ENCODE assay signal across 3 fruit fly cellular contexts in genomic region chrX:7557652-7558051, dm6.
TF ChIP-seq lines count a peak whose summit lies in the region.

No protein-coding gene starts in this region.

- TF ChIP-seq CTCF in whole organism, embryonic (GFP tag; optimal IDR thresholded peaks at IDR 0.05; lab: Kevin White, UChicago), result no peak

TF ChIP-seq in whole organism, embryonic, 481 proteins besides CTCF, POLR2A, EP300 and RAD21:
- TF ChIP-seq Ets65A (GFP tag; lab: Kevin White, UChicago) (peak; percentile 22), Jarid2 (GFP tag; optimal IDR thresholded peaks at IDR 0.05; lab: Kevin White, UChicago) (no peak)

TF ChIP-seq in whole organism, prepupa, 60 proteins besides CTCF, POLR2A, EP300 and RAD21:
- TF ChIP-seq CG7368 (GFP tag; optimal IDR thresholded peaks at IDR 0.05; lab: Kevin White, UChicago), result no peak
- TF ChIP-seq Blimp-1 (GFP tag; optimal IDR thresholded peaks at IDR 0.05; lab: Kevin White, UChicago), result no peak
- TF ChIP-seq Ets96B (tag; optimal IDR thresholded peaks at IDR 0.05; lab: Kevin White, UChicago), result peak; percentile 12
- TF ChIP-seq CG31627 (GFP tag; optimal IDR thresholded peaks at IDR 0.05; lab: Kevin White, UChicago), result no peak
- no peak for TF ChIP-seq Smox (GFP tag; optimal IDR thresholded peaks at IDR 0.05; lab: Kevin White, UChicago)
- TF ChIP-seq CG10669 (GFP tag; optimal IDR thresholded peaks at IDR 0.05; lab: Kevin White, UChicago), result no peak
- no peak for TF ChIP-seq fkh (GFP tag; optimal IDR thresholded peaks at IDR 0.05; lab: Kevin White, UChicago)
- peak; percentile 36 for TF ChIP-seq Eip78C (GFP tag; lab: Kevin White, UChicago)
- no peak for TF ChIP-seq topi (GFP tag; optimal IDR thresholded peaks at IDR 0.05; lab: Kevin White, UChicago)
- no peak for TF ChIP-seq eg (GFP tag; IDR thresholded peaks at IDR 0.05; lab: Robert Waterston, UW)
- 0 out of 2 replicates have a peak, but pooled peaks have one; percentile 23 for TF ChIP-seq CG15336 (GFP tag; IDR thresholded peaks at IDR 0.05; lab: Robert Waterston, UW)
- peak; percentile 1 for TF ChIP-seq OdsH (GFP tag; optimal IDR thresholded peaks at IDR 0.05; lab: Kevin White, UChicago)
- TF ChIP-seq CG4318 (GFP tag; optimal IDR thresholded peaks at IDR 0.05; lab: Kevin White, UChicago), result no peak
- peak; percentile 17 for TF ChIP-seq CG3032 (tag; optimal IDR thresholded peaks at IDR 0.05; lab: Kevin White, UChicago)
- no peak for TF ChIP-seq CG6808 (GFP tag; optimal IDR thresholded peaks at IDR 0.05; lab: Kevin White, UChicago)
- peak; percentile 1 for TF ChIP-seq svp (GFP tag; lab: Kevin White, UChicago)
- TF ChIP-seq achi (GFP tag; optimal IDR thresholded peaks at IDR 0.05; lab: Kevin White, UChicago), result peak; percentile 14
- TF ChIP-seq CG32006 (GFP tag; optimal IDR thresholded peaks at IDR 0.05; lab: Kevin White, UChicago), result peak; percentile 55
- no peak for TF ChIP-seq Eip75B (GFP tag; optimal IDR thresholded peaks at IDR 0.05; lab: Kevin White, UChicago)

TF ChIP-seq in whole organism, pupa, 21 proteins besides CTCF, POLR2A, EP300 and RAD21:
- TF ChIP-seq CG10348 (GFP tag; IDR thresholded peaks at IDR 0.05; lab: Robert Waterston, UW) (no peak), CG8159 (tag; optimal IDR thresholded peaks at IDR 0.05; lab: Kevin White, UChicago) (peak; percentile 43), CG34367 (tag; optimal IDR thresholded peaks at IDR 0.05; lab: Kevin White, UChicago) (no peak), CG15710 (tag; optimal IDR thresholded peaks at IDR 0.05; lab: Kevin White, UChicago) (peak; percentile 31), CG17806 (tag; optimal IDR thresholded peaks at IDR 0.05; lab: Kevin White, UChicago) (peak; percentile 17), CG9948 (tag; optimal IDR thresholded peaks at IDR 0.05; lab: Kevin White, UChicago) (peak; percentile 38), EcR (GFP tag; optimal IDR thresholded peaks at IDR 0.05; lab: Kevin White, UChicago) (no peak), Snoo (tag; optimal IDR thresholded peaks at IDR 0.05; lab: Kevin White, UChicago) (no peak), CG4496 (GFP tag; IDR thresholded peaks at IDR 0.05; lab: Robert Waterston, UW) (no peak), gl (tag; optimal IDR thresholded peaks at IDR 0.05; lab: Kevin White, UChicago) (no peak), CG14655 (GFP tag; optimal IDR thresholded peaks at IDR 0.05; lab: Kevin White, UChicago) (peak; percentile 59), CG12605 (GFP tag; IDR thresholded peaks at IDR 0.05; lab: Robert Waterston, UW) (no peak), fd96Ca (GFP tag; IDR thresholded peaks at IDR 0.05; lab: Robert Waterston, UW) (no peak), CG32121 (GFP tag; IDR thresholded peaks at IDR 0.05; lab: Robert Waterston, UW) (no peak)
TF ChIP-seq in whole organism, pupa: peak in this region for 5.
